Worm (Caenorhabditis elegans): ENCODE measurements around the gene trd-1.

trd-1 gene

DNA sequence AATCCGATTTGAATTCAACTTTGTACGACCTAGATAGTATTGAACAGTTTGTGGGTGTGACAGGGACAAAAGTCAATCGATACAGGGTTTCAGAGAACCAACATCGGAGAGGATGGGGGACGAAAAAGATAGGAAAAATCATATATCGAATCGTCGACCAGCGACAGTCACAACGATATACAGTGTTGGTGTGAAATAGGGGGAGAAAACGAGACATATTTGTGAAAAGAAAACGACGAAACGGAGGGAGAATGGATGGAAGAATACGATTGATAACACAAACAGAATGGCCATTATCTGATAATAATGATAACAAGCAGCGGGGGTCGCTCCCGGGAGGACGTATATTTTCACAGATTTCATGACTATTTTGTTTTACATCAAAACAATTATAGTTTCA lies 10.6 kb upstream of the trd-1 start (continued):
- TF ChIP-seq lin-13 (GFP tag; optimal IDR thresholded peaks at IDR 0.05) (no peak), nhr-28 (tag; optimal IDR thresholded peaks at IDR 0.05) (peak; percentile 83), D1046.2 (GFP tag; IDR thresholded peaks at IDR 0.05) (no peak), nhr-25 (tag; optimal IDR thresholded peaks at IDR 0.05; ENCODE audit: borderline replicate concordance, insufficient read depth) (no peak), zag-1 (tag; optimal IDR thresholded peaks at IDR 0.05) (no peak), ZK546.5 (tag; optimal IDR thresholded peaks at IDR 0.05) (no peak), lin-15B (tag; optimal IDR thresholded peaks at IDR 0.05) (no peak), hlh-11 (tag; optimal IDR thresholded peaks at IDR 0.05) (peak; percentile 76), unc-62 (GFP tag; optimal IDR thresholded peaks at IDR 0.05 in 1 of 2) (peak in 1 of 2 experiments; percentile 96), unc-62 (tag; optimal IDR thresholded peaks at IDR 0.05) (no peak), hmg-1.1 (GFP tag; IDR thresholded peaks at IDR 0.05) (no peak), ZK337.2 (GFP tag; IDR thresholded peaks at IDR 0.05) (no peak), fkh-10 (GFP tag; optimal IDR thresholded peaks at IDR 0.05) (no peak), Y75B8A.6 (GFP tag; IDR thresholded peaks at IDR 0.05) (no peak), T20F7.1 (GFP tag; optimal IDR thresholded peaks at IDR 0.05) (no peak), madf-9 (GFP tag; conservative IDR thresholded peaks at IDR 0.05) (no peak), zfp-2 (tag; optimal IDR thresholded peaks at IDR 0.05) (no peak), dve-1 (tag; optimal IDR thresholded peaks at IDR 0.05; ENCODE audit: insufficient read depth) (peak; percentile 35), tag-97 (GFP tag; IDR thresholded peaks at IDR 0.05) (no peak), dmd-8 (GFP tag; IDR thresholded peaks at IDR 0.05) (no peak), nhr-76 (tag; optimal IDR thresholded peaks at IDR 0.05) (no peak), nhr-10 (tag; optimal IDR thresholded peaks at IDR 0.05) (no peak), aha-1 (tag) (no peak), lin-1 (GFP tag; IDR thresholded peaks at IDR 0.05) (0 out of 2 replicates have a peak, but pooled peaks have one; percentile 38), php-3 (GFP tag; IDR thresholded peaks at IDR 0.05) (peak; percentile 22; the same call in 1 of the 2 replicates), lsy-2 (tag; optimal IDR thresholded peaks at IDR 0.05) (no peak), ztf-7 (tag; optimal IDR thresholded peaks at IDR 0.05) (peak; percentile 26), daf-16 (GFP tag; optimal IDR thresholded peaks at IDR 0.05) (no peak), daf-16 (tag; optimal IDR thresholded peaks at IDR 0.05) (peak; percentile 71), T26A8.4 (GFP tag; IDR thresholded peaks at IDR 0.05) (peak; percentile 21), ceh-28 (tag; optimal IDR thresholded peaks at IDR 0.05) (no peak), pha-4 (GFP tag; IDR thresholded peaks at IDR 0.05) (no peak), pha-4 (tag; optimal IDR thresholded peaks at IDR 0.05) (no peak), ceh-32 (tag; optimal IDR thresholded peaks at IDR 0.05; ENCODE audit: poor library complexity) (no peak), mdl-1 (tag; optimal IDR thresholded peaks at IDR 0.05) (peak in 1 of 2 experiments; percentile 32), nhr-77 (tag; optimal IDR thresholded peaks at IDR 0.05) (no peak), F10B5.3 (tag; optimal IDR thresholded peaks at IDR 0.05) (no peak), nhr-48 (tag; optimal IDR thresholded peaks at IDR 0.05) (peak; percentile 21), mep-1 (tag; optimal IDR thresholded peaks at IDR 0.05) (peak; percentile 12), dmd-6 (GFP tag; IDR thresholded peaks at IDR 0.05) (peak; percentile 36; the same call in 1 of the 2 replicates), hif-1 (tag; optimal IDR thresholded peaks at IDR 0.05) (no peak), ctbp-1 (GFP tag; IDR thresholded peaks at IDR 0.05) (no peak), mxl-3 (GFP tag; optimal IDR thresholded peaks at IDR 0.05) (peak; percentile 71), snpc-1.2 (GFP tag; IDR thresholded peaks at IDR 0.05) (no peak), spr-1 (tag; optimal IDR thresholded peaks at IDR 0.05) (no peak), mes-2 (tag; optimal IDR thresholded peaks at IDR 0.05; ENCODE audit: poor library complexity, severe bottlenecking) (peak; percentile 27)

Data from whole organism, L4 larva.